Worm (Caenorhabditis elegans): ENCODE results near the gene F09F9.5.

DNA sequence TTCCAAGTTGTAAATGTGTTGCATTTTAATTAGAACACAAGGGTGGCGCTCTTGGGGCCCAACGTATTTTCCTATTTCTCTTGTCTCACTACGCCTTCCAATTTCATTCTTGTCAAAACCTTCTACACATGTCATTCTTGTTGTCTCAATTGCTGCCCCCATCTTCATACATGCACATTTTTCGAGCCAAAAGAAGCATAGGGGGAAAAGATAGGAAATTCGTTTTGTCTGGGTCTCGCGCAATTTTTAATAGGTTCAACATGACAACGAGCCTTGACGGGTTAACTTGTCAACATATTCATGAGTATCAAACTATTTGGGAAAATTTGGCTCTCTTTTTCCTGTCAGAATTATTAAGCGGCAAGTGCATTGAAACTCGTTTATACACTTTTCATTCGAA, 5.6 kb downstream of the F09F9.5 start:
- no peak for TF ChIP-seq nhr-77 (tag; optimal IDR thresholded peaks at IDR 0.05)
- TF ChIP-seq nfya-1 (tag; optimal IDR thresholded peaks at IDR 0.05; ENCODE audit: insufficient read depth): no peak
- no peak for TF ChIP-seq unc-62 (GFP tag; optimal IDR thresholded peaks at IDR 0.05)
- no peak for TF ChIP-seq fos-1 (tag; optimal IDR thresholded peaks at IDR 0.05)
- TF ChIP-seq ztf-11 (tag; optimal IDR thresholded peaks at IDR 0.05): no peak
- no peak for TF ChIP-seq nhr-28 (tag; optimal IDR thresholded peaks at IDR 0.05)
